Worm (Caenorhabditis elegans): Measurements from ENCODE around the gene try-12.

The try-12 gene

ce11 chrV:7449303-7449827 lies at the start of gene try-12:
Gene try-12 (plus strand): TSS chrV:7449353.
- no peak for TF ChIP-seq lin-39 (tag; optimal IDR thresholded peaks at IDR 0.05)
- no peak for TF ChIP-seq nhr-77 (tag; optimal IDR thresholded peaks at IDR 0.05)
- no peak for TF ChIP-seq nhr-237 (tag; optimal IDR thresholded peaks at IDR 0.05)
- TF ChIP-seq nhr-12 (tag; optimal IDR thresholded peaks at IDR 0.05) = no peak
- no peak for TF ChIP-seq ama-1 (optimal IDR thresholded peaks at IDR 0.05)
- no peak for TF ChIP-seq ceh-16 (tag; optimal IDR thresholded peaks at IDR 0.05)
- TF ChIP-seq fkh-2 (tag; optimal IDR thresholded peaks at IDR 0.05) = no peak
- TF ChIP-seq lsy-12 (tag; optimal IDR thresholded peaks at IDR 0.05) = no peak
- TF ChIP-seq nhr-67 (tag; optimal IDR thresholded peaks at IDR 0.05) = no peak
- no peak for TF ChIP-seq nhr-25 (tag; optimal IDR thresholded peaks at IDR 0.05)
- TF ChIP-seq egl-27 (tag; optimal IDR thresholded peaks at IDR 0.05) = no peak
- TF ChIP-seq daf-12 (tag; optimal IDR thresholded peaks at IDR 0.05) = no peak
- TF ChIP-seq ztf-4 (tag; optimal IDR thresholded peaks at IDR 0.05) = no peak
- TF ChIP-seq ceh-9 (tag; optimal IDR thresholded peaks at IDR 0.05) = no peak
- no peak for TF ChIP-seq unc-62 (GFP tag; optimal IDR thresholded peaks at IDR 0.05)
- TF ChIP-seq tbx-2 (tag; optimal IDR thresholded peaks at IDR 0.05) = no peak
- no peak for TF ChIP-seq hmg-11 (tag; optimal IDR thresholded peaks at IDR 0.05)

- TF ChIP-seq aly-2 (tag; optimal IDR thresholded peaks at IDR 0.05) = no peak
- no peak for TF ChIP-seq daf-12 (tag; optimal IDR thresholded peaks at IDR 0.05)
- no peak for TF ChIP-seq R02D3.7 (tag; optimal IDR thresholded peaks at IDR 0.05)
- TF ChIP-seq jun-1 (tag; optimal IDR thresholded peaks at IDR 0.05) = no peak
- TF ChIP-seq lin-39 (tag; optimal IDR thresholded peaks at IDR 0.05) = no peak
- no peak for TF ChIP-seq nfya-1 (tag; optimal IDR thresholded peaks at IDR 0.05; ENCODE audit: insufficient read depth)
- no peak for TF ChIP-seq egl-5 (tag; optimal IDR thresholded peaks at IDR 0.05)
- TF ChIP-seq ceh-9 (tag; optimal IDR thresholded peaks at IDR 0.05) = no peak
These were observed 49.1 kb upstream of the try-12 start, which contains the start of gene cnc-9 for ce11 chrV:7400095-7400494. Gene cnc-9 (minus strand): TSS chrV:7400195.

ce11 chrV:7400588-7400987 lies 48.6 kb upstream of the try-12 start, which contains the start of gene srx-60:
Gene srx-60 (plus strand): TSS chrV:7400888.
- TF ChIP-seq R02D3.7 (tag; optimal IDR thresholded peaks at IDR 0.05) (no peak), fkh-2 (tag; optimal IDR thresholded peaks at IDR 0.05) (no peak), ztf-4 (tag; optimal IDR thresholded peaks at IDR 0.05) (no peak), eor-1 (tag; optimal IDR thresholded peaks at IDR 0.05) (no peak), unc-39 (tag; optimal IDR thresholded peaks at IDR 0.05) (no peak), ceh-16 (tag; optimal IDR thresholded peaks at IDR 0.05) (no peak), pha-4 (tag; optimal IDR thresholded peaks at IDR 0.05) (no peak), nhr-12 (tag; optimal IDR thresholded peaks at IDR 0.05) (no peak), snpc-4 (tag; optimal IDR thresholded peaks at IDR 0.05) (no peak), egl-5 (tag; optimal IDR thresholded peaks at IDR 0.05) (no peak), aly-2 (tag; optimal IDR thresholded peaks at IDR 0.05) (no peak), nhr-43 (tag; optimal IDR thresholded peaks at IDR 0.05; ENCODE audit: poor library complexity, severe bottlenecking) (no peak), nhr-77 (tag; optimal IDR thresholded peaks at IDR 0.05) (no peak), ceh-28 (tag; optimal IDR thresholded peaks at IDR 0.05) (no peak), mdl-1 (tag; optimal IDR thresholded peaks at IDR 0.05) (no peak), elt-3 (tag; optimal IDR thresholded peaks at IDR 0.05) (no peak), fos-1 (tag; optimal IDR thresholded peaks at IDR 0.05) (no peak)

ce11 chrV:7402355-7402754 lies 46.8 kb upstream of the try-12 start, which contains the start of gene srj-13:
Gene srj-13 (plus strand): TSS chrV:7402655.
- TF ChIP-seq eor-1 (tag; optimal IDR thresholded peaks at IDR 0.05) (no peak), nhr-76 (tag; optimal IDR thresholded peaks at IDR 0.05) (no peak), sea-2 (GFP tag; optimal IDR thresholded peaks at IDR 0.05) (no peak), egl-27 (tag; optimal IDR thresholded peaks at IDR 0.05) (no peak)

- TF ChIP-seq ama-1 (optimal IDR thresholded peaks at IDR 0.05) (no peak), egl-27 (tag; optimal IDR thresholded peaks at IDR 0.05) (no peak), lin-15B (tag; optimal IDR thresholded peaks at IDR 0.05) (no peak), ceh-9 (tag; optimal IDR thresholded peaks at IDR 0.05) (no peak), elt-3 (tag; optimal IDR thresholded peaks at IDR 0.05) (no peak), nhr-76 (tag; optimal IDR thresholded peaks at IDR 0.05) (no peak), nhr-12 (tag; optimal IDR thresholded peaks at IDR 0.05) (no peak), ceh-16 (tag; optimal IDR thresholded peaks at IDR 0.05) (no peak), fos-1 (tag; optimal IDR thresholded peaks at IDR 0.05) (no peak), ztf-4 (tag; optimal IDR thresholded peaks at IDR 0.05) (no peak), snpc-4 (tag; optimal IDR thresholded peaks at IDR 0.05) (no peak), nhr-28 (tag; optimal IDR thresholded peaks at IDR 0.05) (no peak), eor-1 (tag; optimal IDR thresholded peaks at IDR 0.05) (no peak), unc-39 (tag; optimal IDR thresholded peaks at IDR 0.05) (no peak), ztf-11 (tag; optimal IDR thresholded peaks at IDR 0.05) (no peak), nhr-77 (tag; optimal IDR thresholded peaks at IDR 0.05) (no peak), nhr-23 (tag; optimal IDR thresholded peaks at IDR 0.05) (no peak)
These were observed 45.7 kb upstream of the try-12 start for ce11 chrV:7403501-7403900.

Data from whole organism, L3 larva.